Fruit fly (Drosophila melanogaster) Kc167 (cell line): Measurements from ENCODE around the gene esc.

Experiments used
- Myc ChIP-seq: fragments of >200 bp; optimal IDR thresholded peaks from 2 replicates; lab custom pipeline; 2017; ENCODE audit warnings: missing external identifiers
- Sin3A ChIP-seq: fragments of >200 bp; optimal IDR thresholded peaks from 2 replicates; lab custom pipeline; 2018; ENCODE audit warnings: missing external identifiers
- h ChIP-seq: fragments of >200 bp; optimal IDR thresholded peaks from 3 replicates; lab custom pipeline; 2018; ENCODE audit warnings: missing external identifiers
- psq ChIP-seq: fragments of >200 bp; optimal IDR thresholded peaks from 2 replicates; lab custom pipeline; 2017; ENCODE audit warnings: missing external identifiers
- ttk ChIP-seq: sonication (Bioruptor generic); optimal IDR thresholded peaks from 2 replicates; lab custom pipeline; 2017; ENCODE audit warnings: missing external identifiers

dm6 chr2L:11841538-11841937, 12.3 kb upstream of the esc start:
- TF ChIP-seq psq (lab: Kevin White, UChicago): no peak
- no peak for TF ChIP-seq ttk (lab: Kevin White, UChicago)
- no peak for TF ChIP-seq Myc (lab: Kevin White, UChicago)
- TF ChIP-seq h (lab: Kevin White, UChicago): no peak
- TF ChIP-seq Sin3A (lab: Kevin White, UChicago): no peak
